Fruit fly (Drosophila melanogaster): Measurements from ENCODE around the gene CG31697.

The CG31697 gene

DNA sequence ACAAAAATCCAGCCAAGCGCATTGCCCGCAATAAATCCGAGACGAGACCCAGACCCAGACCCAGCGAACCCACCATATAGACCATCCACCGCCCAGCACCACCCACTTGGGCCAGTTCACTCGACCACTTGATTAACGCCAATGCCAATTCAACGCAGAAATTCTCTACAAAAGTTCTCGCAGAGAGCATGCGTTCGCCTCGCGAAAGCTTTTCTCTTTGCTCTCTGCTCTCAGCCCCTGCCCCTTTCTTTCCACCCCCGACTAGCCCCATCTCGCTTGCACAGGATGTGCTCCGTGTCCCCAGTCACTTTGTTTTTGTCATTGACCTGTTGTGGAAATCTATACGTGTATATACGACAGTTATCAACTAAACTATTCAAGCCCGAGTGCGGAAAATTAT lies 15.6 kb upstream of the CG31697 start:
- TF ChIP-seq ttk (optimal IDR thresholded peaks at IDR 0.05), result no peak
- TF ChIP-seq insv (optimal IDR thresholded peaks at IDR 0.05), result no peak
- no peak for TF ChIP-seq Sin3A (optimal IDR thresholded peaks at IDR 0.05)
- TF ChIP-seq Myc (optimal IDR thresholded peaks at IDR 0.05), result no peak
- no peak for TF ChIP-seq psq (optimal IDR thresholded peaks at IDR 0.05)
- no peak for TF ChIP-seq h (optimal IDR thresholded peaks at IDR 0.05)

DNA sequence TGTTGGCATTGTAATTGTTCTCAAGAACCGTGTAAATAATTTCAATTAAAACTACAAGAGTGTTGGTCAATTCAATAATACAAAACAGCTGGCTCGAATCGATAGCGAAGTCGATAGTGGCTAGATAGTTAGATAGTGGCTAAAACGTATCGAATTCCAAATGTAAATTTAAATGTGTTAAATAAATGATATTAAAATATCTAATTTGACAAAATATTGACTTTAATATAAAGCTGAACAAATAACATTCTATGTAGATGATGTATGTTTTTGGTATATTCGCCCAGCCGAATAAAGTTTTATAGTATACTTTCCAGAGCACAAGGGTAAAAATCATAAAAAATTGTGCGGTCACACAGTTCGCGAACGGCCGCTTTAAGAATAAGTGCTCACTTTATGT lies 8.9 kb upstream of the CG31697 start, which contains the start of the genes Dpm1 and CG10137:
Gene Dpm1 (minus strand): TSS at position 53 of the 400 bp plus-strand sequence.
Gene CG10137 (plus strand): TSS at position 371 of the 400 bp plus-strand sequence.
- no peak for TF ChIP-seq insv (optimal IDR thresholded peaks at IDR 0.05)

- TF ChIP-seq ttk (optimal IDR thresholded peaks at IDR 0.05) (no peak), insv (optimal IDR thresholded peaks at IDR 0.05) (no peak), psq (optimal IDR thresholded peaks at IDR 0.05) (no peak), Myc (optimal IDR thresholded peaks at IDR 0.05) (no peak)
Measured at dm6 chr2L:19526844-19527243, 8.4 kb upstream of the CG31697 start.

dm6 chr2L:19528308-19528707 lies 6.9 kb upstream of the CG31697 start:
- TF ChIP-seq ttk (optimal IDR thresholded peaks at IDR 0.05), result no peak
- no peak for TF ChIP-seq Myc (optimal IDR thresholded peaks at IDR 0.05)
- TF ChIP-seq h (optimal IDR thresholded peaks at IDR 0.05), result no peak
- TF ChIP-seq Sin3A (optimal IDR thresholded peaks at IDR 0.05), result no peak
- no peak for TF ChIP-seq psq (optimal IDR thresholded peaks at IDR 0.05)
- no peak for TF ChIP-seq insv (optimal IDR thresholded peaks at IDR 0.05)

DNA sequence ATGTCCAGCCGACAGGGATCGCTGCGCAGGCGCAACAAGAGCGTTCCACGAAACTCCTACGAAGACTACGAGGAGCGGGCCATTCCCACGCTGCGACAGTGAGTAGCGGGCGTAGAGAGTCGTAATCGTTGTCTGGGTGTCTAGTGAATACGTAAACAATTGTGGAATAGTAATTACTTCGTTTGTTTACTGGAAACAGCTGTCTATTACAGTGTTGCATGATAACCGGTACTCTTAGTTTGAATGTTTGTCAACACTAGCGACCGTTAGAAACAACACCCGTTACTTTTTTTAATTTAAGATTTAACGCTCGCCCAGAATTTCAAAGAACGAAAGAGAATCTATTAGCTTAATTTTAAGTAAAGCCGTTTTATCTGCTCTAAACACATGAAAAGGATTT lies 5.2 kb upstream of the CG31697 start, which contains the start of gene CG10165:
Gene CG10165 (minus strand): TSS at position 214 of the 400 bp plus-strand sequence.
- TF ChIP-seq Sin3A (optimal IDR thresholded peaks at IDR 0.05) (no peak), psq (optimal IDR thresholded peaks at IDR 0.05) (no peak), h (optimal IDR thresholded peaks at IDR 0.05) (no peak), insv (optimal IDR thresholded peaks at IDR 0.05) (no peak), Myc (optimal IDR thresholded peaks at IDR 0.05) (no peak), ttk (optimal IDR thresholded peaks at IDR 0.05) (no peak)

dm6 chr2L:19533247-19533646 lies 2.0 kb upstream of the CG31697 start, which contains the start of gene CG33116:
Gene CG33116, plus strand, starts transcription at chr2L:19533479.
- TF ChIP-seq psq (optimal IDR thresholded peaks at IDR 0.05), result no peak
- no peak for TF ChIP-seq insv (optimal IDR thresholded peaks at IDR 0.05)
- no peak for TF ChIP-seq ttk (optimal IDR thresholded peaks at IDR 0.05)
- TF ChIP-seq Sin3A (optimal IDR thresholded peaks at IDR 0.05), result no peak
- TF ChIP-seq Myc (optimal IDR thresholded peaks at IDR 0.05), result no peak
- no peak for TF ChIP-seq h (optimal IDR thresholded peaks at IDR 0.05)

DNA sequence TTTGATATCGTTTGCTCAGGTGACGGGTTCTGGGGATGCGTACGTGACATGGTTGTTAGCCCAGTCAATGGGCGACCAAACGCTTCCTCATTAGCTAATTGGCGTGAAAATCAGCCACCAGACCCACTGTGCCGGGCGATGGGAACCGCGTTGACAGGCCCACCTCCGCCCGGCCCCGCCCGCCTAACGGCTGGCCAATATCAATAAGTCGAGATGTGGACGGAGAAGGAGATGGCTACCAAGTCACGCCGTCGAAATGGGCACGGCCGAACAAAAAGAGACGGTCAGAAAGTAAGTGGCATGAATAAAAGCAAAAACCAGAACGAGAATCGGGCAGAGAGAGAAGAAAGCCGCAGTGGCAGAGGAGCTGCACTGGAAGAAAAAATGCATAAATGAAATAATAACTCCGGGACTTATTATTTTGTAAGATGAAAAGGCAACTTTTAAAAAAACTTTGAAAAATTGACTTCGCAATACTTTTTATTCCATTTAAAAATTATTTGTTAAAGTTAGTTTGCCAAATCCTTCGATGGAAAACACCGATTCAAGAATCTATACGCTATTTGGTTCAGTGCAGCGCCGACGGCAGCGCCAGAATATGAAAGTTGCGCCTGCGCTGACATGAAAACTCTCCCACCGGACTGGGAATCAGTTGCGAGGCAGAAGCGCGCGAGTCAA lies 2.7 kb downstream of the CG31697 start, which contains the start of gene CG13082:
Gene CG13082 (plus strand): TSS at position 647 of the 678 bp plus-strand sequence.
- TF ChIP-seq h (optimal IDR thresholded peaks at IDR 0.05) (no peak), Sin3A (optimal IDR thresholded peaks at IDR 0.05) (no peak), Myc (optimal IDR thresholded peaks at IDR 0.05) (no peak), insv (optimal IDR thresholded peaks at IDR 0.05) (no peak), ttk (optimal IDR thresholded peaks at IDR 0.05) (no peak), psq (optimal IDR thresholded peaks at IDR 0.05) (no peak)

dm6 chr2L:19540307-19540706 lies 5.1 kb downstream of the CG31697 start, which contains the start of gene CG13081:
Gene CG13081, plus strand, starts transcription at chr2L:19540607.
- TF ChIP-seq h (optimal IDR thresholded peaks at IDR 0.05) (no peak), Myc (optimal IDR thresholded peaks at IDR 0.05) (no peak), insv (optimal IDR thresholded peaks at IDR 0.05) (no peak), psq (optimal IDR thresholded peaks at IDR 0.05) (no peak), ttk (optimal IDR thresholded peaks at IDR 0.05) (no peak), Sin3A (optimal IDR thresholded peaks at IDR 0.05) (no peak)

DNA sequence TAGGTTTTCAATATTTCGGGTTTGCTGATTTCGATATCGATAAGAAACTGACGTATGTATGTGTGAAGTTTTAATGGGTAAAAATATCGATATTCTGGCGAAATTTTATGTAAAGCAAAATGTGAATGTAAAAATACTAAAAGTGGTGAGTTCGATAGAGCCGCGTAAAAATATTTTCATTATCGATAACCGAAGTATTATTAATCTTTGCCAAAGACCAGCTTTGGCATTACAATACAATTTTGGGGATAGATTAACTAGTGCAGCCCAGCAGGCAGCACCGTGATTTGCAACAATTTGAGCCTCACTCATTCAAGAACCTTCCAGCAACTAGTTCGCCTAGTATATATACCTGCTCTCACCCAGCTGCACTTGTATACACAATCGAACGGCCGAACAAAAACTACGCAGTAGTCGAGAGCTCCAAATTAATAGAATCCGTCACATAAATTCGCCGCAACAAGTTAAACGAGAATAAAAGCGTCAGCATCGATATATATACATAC lies 7.1 kb downstream of the CG31697 start:
- TF ChIP-seq h (optimal IDR thresholded peaks at IDR 0.05) (no peak), Sin3A (optimal IDR thresholded peaks at IDR 0.05) (no peak), ttk (optimal IDR thresholded peaks at IDR 0.05) (no peak), insv (optimal IDR thresholded peaks at IDR 0.05) (no peak), psq (optimal IDR thresholded peaks at IDR 0.05) (no peak), Myc (optimal IDR thresholded peaks at IDR 0.05) (no peak)

DNA sequence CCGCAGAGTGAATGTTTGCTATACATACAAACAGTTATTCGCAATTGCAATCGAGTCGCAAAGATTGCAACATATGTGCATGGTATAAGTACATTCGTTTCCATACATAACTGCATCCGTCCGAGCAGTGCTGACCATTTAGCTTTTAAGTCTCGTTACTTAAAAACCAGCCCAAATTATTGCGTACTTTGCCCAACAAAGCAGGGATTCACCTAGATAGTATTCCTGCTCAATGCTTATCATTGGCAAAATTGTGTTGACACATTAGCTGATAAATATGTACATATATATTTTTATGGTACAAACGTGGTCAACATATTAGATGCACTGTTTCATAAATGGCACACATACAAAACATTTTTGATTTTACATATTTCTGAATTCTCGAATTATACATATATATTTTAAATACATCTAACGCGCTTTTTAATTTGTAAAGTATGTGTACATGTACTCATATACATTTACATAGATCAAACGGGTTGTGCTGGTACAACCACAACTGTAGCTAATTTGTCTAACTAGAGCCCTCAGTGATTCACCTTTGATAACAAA lies 7.8 kb downstream of the CG31697 start:
- TF ChIP-seq ttk (optimal IDR thresholded peaks at IDR 0.05), result no peak
- no peak for TF ChIP-seq h (optimal IDR thresholded peaks at IDR 0.05)
- TF ChIP-seq Myc (optimal IDR thresholded peaks at IDR 0.05), result no peak
- no peak for TF ChIP-seq insv (optimal IDR thresholded peaks at IDR 0.05)
- TF ChIP-seq Sin3A (optimal IDR thresholded peaks at IDR 0.05), result no peak
- TF ChIP-seq psq (optimal IDR thresholded peaks at IDR 0.05), result no peak

- TF ChIP-seq h (optimal IDR thresholded peaks at IDR 0.05) (no peak), Myc (optimal IDR thresholded peaks at IDR 0.05) (no peak), insv (optimal IDR thresholded peaks at IDR 0.05) (no peak), Sin3A (optimal IDR thresholded peaks at IDR 0.05) (no peak), ttk (optimal IDR thresholded peaks at IDR 0.05) (no peak), psq (optimal IDR thresholded peaks at IDR 0.05) (no peak)
Measured at dm6 chr2L:19546869-19547710, 11.8 kb downstream of the CG31697 start, which contains the start of gene CG10337. Gene CG10337, minus strand, starts transcription at chr2L:19546959.

DNA sequence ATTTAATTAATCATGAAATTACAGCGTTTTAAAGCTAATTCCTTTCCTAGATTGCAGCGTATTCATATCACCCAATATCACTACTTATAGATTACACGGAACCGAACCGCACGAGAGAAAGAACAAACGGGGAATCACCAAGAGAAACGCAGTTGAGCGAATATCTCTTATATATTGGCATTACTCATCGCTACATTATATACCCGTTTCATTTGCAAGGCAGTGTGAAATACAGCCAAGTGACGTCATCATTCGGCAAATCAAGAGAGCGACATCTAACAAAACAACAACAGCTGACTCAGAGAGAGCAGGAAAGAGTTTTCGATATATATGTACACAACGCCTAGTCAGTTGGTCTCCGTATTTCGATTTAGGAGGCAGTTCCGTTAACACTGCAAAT lies 12.9 kb downstream of the CG31697 start, which contains the start of gene Tep4:
Gene Tep4 (plus strand): TSS at position 350 of the 400 bp plus-strand sequence.
- TF ChIP-seq Myc (optimal IDR thresholded peaks at IDR 0.05) (no peak), insv (optimal IDR thresholded peaks at IDR 0.05) (no peak), psq (optimal IDR thresholded peaks at IDR 0.05) (no peak), ttk (optimal IDR thresholded peaks at IDR 0.05) (no peak), Sin3A (optimal IDR thresholded peaks at IDR 0.05) (no peak), h (optimal IDR thresholded peaks at IDR 0.05) (no peak)

Measured in Kc167 (cell line).